Fruit fly (Drosophila melanogaster) whole organism, prepupa: Measurements from ENCODE around the gene CG14442.
A peak's percentile ranks its signal among the peaks of the same experiment; 100 is the strongest.

Experiments used
- Blimp-1 ChIP-seq: fragments of 200-800 bp; sonication (Bioruptor generic); optimal IDR thresholded peaks from 3 replicates; lab custom pipeline; 2017; ENCODE audit warnings: missing biosample characterization, missing genetic modification characterization, mild to moderate bottlenecking, moderate library complexity, missing genetic modification reagents
- CG10669 ChIP-seq: fragments of 200-800 bp; sonication (Bioruptor generic); optimal IDR thresholded peaks from 3 replicates; lab custom pipeline; 2018; ENCODE audit warnings: missing biosample characterization, mild to moderate bottlenecking, missing genetic modification characterization, moderate library complexity
- CG11902 ChIP-seq: fragments of 200-800 bp; sonication (Bioruptor generic); optimal IDR thresholded peaks from 3 replicates; lab custom pipeline; 2016; ENCODE audit warnings: missing biosample characterization, missing genetic modification characterization
- CG15336 ChIP-seq: fragments of 200-800 bp; sonication (Bioruptor generic); IDR thresholded peaks from 2 replicates; pipeline ENCODE4 v1.3.6; 2022; ENCODE audit warnings: missing biosample characterization, missing genetic modification characterization
- CG3032 ChIP-seq: fragments of 200-800 bp; optimal IDR thresholded peaks from 2 replicates; lab custom pipeline; 2019; ENCODE audit warnings: missing biosample characterization, mild to moderate bottlenecking, missing genetic modification characterization, moderate library complexity
- CG32006 ChIP-seq: fragments of 200-800 bp; sonication (Bioruptor generic); optimal IDR thresholded peaks from 3 replicates; lab custom pipeline; 2017; ENCODE audit warnings: missing biosample characterization, mild to moderate bottlenecking, missing genetic modification characterization
- CG34406 ChIP-seq: fragments of 200-800 bp; sonication (Bioruptor generic); optimal IDR thresholded peaks from 3 replicates; lab custom pipeline; 2016; ENCODE audit warnings: missing biosample characterization, missing genetic modification characterization
- CG3919 ChIP-seq: fragments of 200-800 bp; sonication (Bioruptor generic); optimal IDR thresholded peaks from 3 replicates; lab custom pipeline; 2016; ENCODE audit warnings: missing biosample characterization, missing genetic modification characterization
- CG4318 ChIP-seq: fragments of 200-800 bp; sonication (Bioruptor generic); optimal IDR thresholded peaks from 3 replicates; lab custom pipeline; 2017; ENCODE audit warnings: missing biosample characterization, mild to moderate bottlenecking, missing genetic modification characterization
- CG6163 ChIP-seq: fragments of 200-800 bp; sonication (Bioruptor generic); IDR thresholded peaks from 3 replicates; pipeline ENCODE4 v1.3.6; 2022; ENCODE audit warnings: missing biosample characterization, missing genetic modification characterization
- CG6276 ChIP-seq: fragments of 200-800 bp; sonication (Bioruptor generic); optimal IDR thresholded peaks from 2 replicates; lab custom pipeline; 2017; ENCODE audit warnings: missing biosample characterization, mild to moderate bottlenecking, missing genetic modification characterization
- CG6808 ChIP-seq: fragments of 200-800 bp; sonication (Bioruptor generic); optimal IDR thresholded peaks from 3 replicates; lab custom pipeline; 2017; ENCODE audit warnings: missing biosample characterization, missing genetic modification characterization, mild to moderate bottlenecking, moderate library complexity, missing genetic modification reagents
- CG6854 ChIP-seq: fragments of 200-800 bp; sonication (Bioruptor generic); optimal IDR thresholded peaks from 2 replicates; lab custom pipeline; 2017; ENCODE audit warnings: missing biosample characterization, mild to moderate bottlenecking, missing genetic modification characterization
- CG7368 ChIP-seq: fragments of 200-800 bp; sonication (Bioruptor generic); optimal IDR thresholded peaks from 3 replicates; lab custom pipeline; 2016; ENCODE audit warnings: missing biosample characterization, missing genetic modification characterization
- CG8632 ChIP-seq: fragments of 200-800 bp; sonication (Bioruptor generic); optimal IDR thresholded peaks from 3 replicates; lab custom pipeline; 2016; ENCODE audit warnings: missing biosample characterization, missing genetic modification characterization
- Eip78C ChIP-seq: fragments of 200-800 bp; sonication (Bioruptor generic); peaks from one replicate; lab custom pipeline; 2016; ENCODE audit warnings: missing biosample characterization, missing genetic modification characterization
- Eip93F ChIP-seq: fragments of 200-800 bp; sonication (Bioruptor generic); optimal IDR thresholded peaks from 2 replicates; lab custom pipeline; 2016; ENCODE audit warnings: missing biosample characterization, mild to moderate bottlenecking, missing genetic modification characterization
- Gug ChIP-seq: fragments of 200-800 bp; sonication (Bioruptor generic); IDR thresholded peaks from 2 replicates; pipeline ENCODE4 v1.3.6; 2022; ENCODE audit warnings: missing biosample characterization, missing genetic modification characterization
- Hr38 ChIP-seq: sonication (Bioruptor generic); optimal IDR thresholded peaks from 2 replicates; lab custom pipeline; 2016; ENCODE audit warnings: missing biosample characterization, missing genetic modification characterization
- Met ChIP-seq: fragments of 200-800 bp; sonication (Bioruptor generic); optimal IDR thresholded peaks from 3 replicates; lab custom pipeline; 2016; ENCODE audit warnings: missing biosample characterization, missing genetic modification characterization
- OdsH ChIP-seq: fragments of 200-800 bp; sonication (Bioruptor generic); optimal IDR thresholded peaks from 3 replicates; lab custom pipeline; 2016; ENCODE audit warnings: missing biosample characterization, missing genetic modification characterization
- Smox ChIP-seq: fragments of 200-800 bp; sonication (Bioruptor generic); optimal IDR thresholded peaks from 3 replicates; lab custom pipeline; 2016; ENCODE audit warnings: missing biosample characterization, missing genetic modification characterization
- Sox102F ChIP-seq: fragments of 200-800 bp; sonication (Bioruptor generic); optimal IDR thresholded peaks from 2 replicates; lab custom pipeline; 2016; ENCODE audit warnings: missing biosample characterization, mild to moderate bottlenecking, missing genetic modification characterization
- Sox14 ChIP-seq: fragments of 200-800 bp; sonication (Bioruptor generic); optimal IDR thresholded peaks from 3 replicates; lab custom pipeline; 2016; ENCODE audit warnings: missing biosample characterization, missing genetic modification characterization
- Sox15 ChIP-seq: fragments of 200-800 bp; sonication (Bioruptor generic); optimal IDR thresholded peaks from 3 replicates; lab custom pipeline; 2016; ENCODE audit warnings: missing biosample characterization, missing genetic modification characterization
- achi ChIP-seq: fragments of 200-800 bp; sonication (Bioruptor generic); optimal IDR thresholded peaks from 3 replicates; lab custom pipeline; 2016; ENCODE audit warnings: missing biosample characterization, missing genetic modification characterization
- dac ChIP-seq: fragments of 200-800 bp; sonication (Bioruptor generic); optimal IDR thresholded peaks from 2 replicates; lab custom pipeline; 2017; ENCODE audit warnings: missing biosample characterization, mild to moderate bottlenecking, missing genetic modification characterization
- dsx ChIP-seq: fragments of 200-800 bp; optimal IDR thresholded peaks from 3 replicates; lab custom pipeline; 2019; ENCODE audit warnings: missing biosample characterization, mild to moderate bottlenecking, missing genetic modification characterization, moderate library complexity; ENCODE audit not compliant: poor library complexity, severe bottlenecking
- eg ChIP-seq: fragments of 200-800 bp; sonication (Bioruptor generic); IDR thresholded peaks from 3 replicates; pipeline ENCODE4 v1.3.6; 2022; ENCODE audit warnings: missing biosample characterization, missing genetic modification characterization
- esn ChIP-seq: fragments of 200-800 bp; sonication (Bioruptor generic); optimal IDR thresholded peaks from 2 replicates; lab custom pipeline; 2016; ENCODE audit warnings: missing biosample characterization, mild to moderate bottlenecking, missing genetic modification characterization, moderate library complexity
- fd59A ChIP-seq: fragments of 200-800 bp; sonication (Bioruptor generic); optimal IDR thresholded peaks from 2 replicates; lab custom pipeline; 2017; ENCODE audit warnings: missing biosample characterization, mild to moderate bottlenecking, missing genetic modification characterization, missing genetic modification reagents
- fd85E ChIP-seq: fragments of 200-800 bp; sonication (Bioruptor generic); optimal IDR thresholded peaks from 3 replicates; lab custom pipeline; 2016; ENCODE audit warnings: missing biosample characterization, missing genetic modification characterization
- fkh ChIP-seq: fragments of 200-800 bp; sonication (Bioruptor generic); optimal IDR thresholded peaks from 3 replicates; lab custom pipeline; 2017; ENCODE audit warnings: missing biosample characterization, mild to moderate bottlenecking, missing genetic modification characterization, moderate library complexity
- net ChIP-seq: fragments of 200-800 bp; sonication (Bioruptor generic); optimal IDR thresholded peaks from 3 replicates; lab custom pipeline; 2016; ENCODE audit warnings: missing biosample characterization, missing genetic modification characterization
- salr ChIP-seq, 2 experiments: fragments of 200-800 bp; sonication (Bioruptor generic); optimal IDR thresholded peaks; 3 replicates each; lab custom pipeline; 2016 to 2018; ENCODE audit warnings: missing biosample characterization in 2 of 2, missing genetic modification characterization in 2 of 2, mild to moderate bottlenecking in 1 of 2
- spab ChIP-seq: fragments of 200-800 bp; sonication (Bioruptor generic); optimal IDR thresholded peaks from 2 replicates; lab custom pipeline; 2017; ENCODE audit warnings: missing biosample characterization, mild to moderate bottlenecking, missing genetic modification characterization, missing genetic modification reagents
- ss ChIP-seq, 2 experiments: fragments of 200-800 bp; sonication (Bioruptor generic); optimal IDR thresholded peaks; 2 replicates in 1 of 2; 3 replicates in 1 of 2; lab custom pipeline; 2017 to 2018; ENCODE audit warnings: mild to moderate bottlenecking in 2 of 2, missing biosample characterization in 2 of 2, missing genetic modification characterization in 2 of 2, moderate library complexity in 1 of 2
- topi ChIP-seq: fragments of 200-800 bp; sonication (Bioruptor generic); optimal IDR thresholded peaks from 3 replicates; lab custom pipeline; 2016; ENCODE audit warnings: missing biosample characterization, missing genetic modification characterization
- vri ChIP-seq: fragments of 200-800 bp; sonication (Bioruptor generic); optimal IDR thresholded peaks from 3 replicates; lab custom pipeline; 2016; ENCODE audit warnings: missing biosample characterization, mild to moderate bottlenecking, missing genetic modification characterization

CG14442 gene

dm6 chrX:6708138-6708537 is 13.3 kb upstream of the CG14442 start (continued):
- TF ChIP-seq CG6854 (GFP tag; lab: Kevin White, UChicago): no peak
- TF ChIP-seq topi (GFP tag; lab: Kevin White, UChicago): no peak
- peak; percentile 45 for TF ChIP-seq CG6276 (GFP tag; lab: Kevin White, UChicago)
- no peak for TF ChIP-seq Met (GFP tag; lab: Kevin White, UChicago)
- TF ChIP-seq net (GFP tag; lab: Kevin White, UChicago): no peak
- TF ChIP-seq Hr38: no peak
- TF ChIP-seq Sox15 (GFP tag; lab: Kevin White, UChicago): no peak
- no peak for TF ChIP-seq OdsH (GFP tag; lab: Kevin White, UChicago)

dm6 chrX:6706570-6707306 is 11.9 kb upstream of the CG14442 start:
- peak in 1 of 2 experiments; percentile 11 for TF ChIP-seq ss (GFP tag; optimal IDR thresholded peaks at IDR 0.05; lab: Kevin White, UChicago)
- TF ChIP-seq fkh (GFP tag; lab: Kevin White, UChicago): peak; percentile 87
- TF ChIP-seq CG8632 (GFP tag; lab: Kevin White, UChicago): no peak
- no peak for TF ChIP-seq vri (GFP tag; lab: Kevin White, UChicago)
- no peak for TF ChIP-seq Smox (GFP tag; lab: Kevin White, UChicago)
- peak; percentile 43; the same call in 1 of the 2 replicates for TF ChIP-seq CG15336
- TF ChIP-seq fd59A (GFP tag; lab: Kevin White, UChicago): no peak
- no peak for TF ChIP-seq CG4318 (GFP tag; lab: Kevin White, UChicago)
- TF ChIP-seq net (GFP tag; lab: Kevin White, UChicago): no peak
- TF ChIP-seq Blimp-1: no peak
- TF ChIP-seq eg (GFP tag; lab: Robert Waterston, UW): 0 out of 3 replicates have a peak, but pooled peaks have one; percentile 8
- TF ChIP-seq OdsH (GFP tag; lab: Kevin White, UChicago): no peak
- no peak for TF ChIP-seq Sox102F (GFP tag; lab: Kevin White, UChicago)
- TF ChIP-seq CG6808 (GFP tag; lab: Kevin White, UChicago): no peak
- no peak for TF ChIP-seq achi (GFP tag; lab: Kevin White, UChicago)
- TF ChIP-seq, all 60 proteins: peak for 4

dm6 chrX:6705890-6706289 is 11.1 kb upstream of the CG14442 start:
- no peak for TF ChIP-seq dac
- peak; percentile 88 for TF ChIP-seq vri (GFP tag; lab: Kevin White, UChicago)
- no peak for TF ChIP-seq CG6163
- TF ChIP-seq CG34406 (GFP tag; lab: Kevin White, UChicago): no peak
- no peak for TF ChIP-seq Gug (GFP tag; lab: Robert Waterston, UW)

- no peak for TF ChIP-seq Gug (GFP tag; lab: Robert Waterston, UW)
- TF ChIP-seq CG7368: no peak
- TF ChIP-seq CG3032 (tag; lab: Kevin White, UChicago): peak; percentile 26
- TF ChIP-seq topi (GFP tag; lab: Kevin White, UChicago): peak; percentile 32
- TF ChIP-seq Met (GFP tag; lab: Kevin White, UChicago): peak; percentile 7
- peak; percentile 46 for TF ChIP-seq Sox14 (GFP tag; lab: Kevin White, UChicago)
- TF ChIP-seq CG32006: peak; percentile 54
- TF ChIP-seq net (GFP tag; lab: Kevin White, UChicago): no peak
- TF ChIP-seq dsx (GFP tag; lab: Kevin White, UChicago): peak; percentile 26
- TF ChIP-seq CG6854 (GFP tag; lab: Kevin White, UChicago): no peak
- TF ChIP-seq Eip93F (GFP tag; lab: Kevin White, UChicago): no peak
- TF ChIP-seq OdsH (GFP tag; lab: Kevin White, UChicago): no peak
- no peak for TF ChIP-seq Sox102F (GFP tag; lab: Kevin White, UChicago)
- TF ChIP-seq CG34406 (GFP tag; lab: Kevin White, UChicago): no peak
- peak; percentile 91 for TF ChIP-seq Eip78C (GFP tag; lab: Kevin White, UChicago)
- TF ChIP-seq CG6163: no peak
- peak; percentile 40 for TF ChIP-seq achi (GFP tag; lab: Kevin White, UChicago)
- TF ChIP-seq esn (GFP tag; lab: Kevin White, UChicago): peak; percentile 56
- peak; percentile 46 for TF ChIP-seq CG6808 (GFP tag; lab: Kevin White, UChicago)
- TF ChIP-seq Smox (GFP tag; lab: Kevin White, UChicago): peak; percentile 22
- peak in 1 of 2 experiments; percentile 48 for TF ChIP-seq ss (GFP tag; optimal IDR thresholded peaks at IDR 0.05; lab: Kevin White, UChicago)
- TF ChIP-seq CG10669 (GFP tag; lab: Kevin White, UChicago): peak; percentile 40
- TF ChIP-seq salr (GFP tag; optimal IDR thresholded peaks at IDR 0.05; lab: Kevin White, UChicago): peak; percentile 5 to 32
- no peak for TF ChIP-seq fd85E (GFP tag; lab: Kevin White, UChicago)
- no peak for TF ChIP-seq vri (GFP tag; lab: Kevin White, UChicago)
- TF ChIP-seq CG11902 (GFP tag; lab: Kevin White, UChicago): no peak
- peak; percentile 0 for TF ChIP-seq CG3919
- TF ChIP-seq Sox15 (GFP tag; lab: Kevin White, UChicago): no peak
- peak; percentile 21 for TF ChIP-seq CG6276 (GFP tag; lab: Kevin White, UChicago)
- TF ChIP-seq spab (GFP tag; lab: Kevin White, UChicago): peak; percentile 28
These were observed 10.4 kb upstream of the CG14442 start for dm6 chrX:6705059-6705802.
